Fruit fly (Drosophila melanogaster) whole organism, embryonic: ENCODE results near the gene CG13385.

ENCODE experiments used
- Atf3 ChIP-seq: fragments of 200-800 bp; sonication (Bioruptor generic); optimal IDR thresholded peaks from 3 replicates; lab custom pipeline; 2016; ENCODE audit warnings: missing biosample characterization, missing genetic modification characterization
- CG1024 ChIP-seq: fragments of 200-800 bp; sonication (Bioruptor generic); IDR thresholded peaks from 2 replicates; pipeline ENCODE4 v1.3.6; 2022; ENCODE audit warnings: missing biosample characterization, missing genetic modification characterization
- CG13775 ChIP-seq: fragments of 200-800 bp; sonication (Bioruptor generic); optimal IDR thresholded peaks from 3 replicates; lab custom pipeline; 2017; ENCODE audit warnings: missing biosample characterization, mild to moderate bottlenecking, missing genetic modification characterization
- CG1529 ChIP-seq: fragments of 200-800 bp; sonication (Bioruptor generic); optimal IDR thresholded peaks from 3 replicates; lab custom pipeline; 2018; ENCODE audit warnings: missing biosample characterization, missing genetic modification characterization
- CG18476 ChIP-seq: fragments of 200-800 bp; sonication (Bioruptor generic); optimal IDR thresholded peaks from 2 replicates; lab custom pipeline; 2016; ENCODE audit warnings: missing biosample characterization, mild to moderate bottlenecking, missing genetic modification characterization
- CG2712 ChIP-seq: fragments of 200-800 bp; optimal IDR thresholded peaks from 3 replicates; lab custom pipeline; 2019; ENCODE audit warnings: missing biosample characterization, mild to moderate bottlenecking, missing genetic modification characterization, moderate library complexity
- CG32772 ChIP-seq: fragments of 200-800 bp; sonication (Bioruptor generic); IDR thresholded peaks from 2 replicates; pipeline ENCODE4 v1.3.6; 2022; ENCODE audit warnings: missing biosample characterization, missing genetic modification characterization
- CG3281 ChIP-seq: fragments of 200-800 bp; sonication (Bioruptor generic); optimal IDR thresholded peaks from 3 replicates; lab custom pipeline; 2017; ENCODE audit warnings: missing biosample characterization, mild to moderate bottlenecking, missing genetic modification characterization
- CG33557 ChIP-seq: fragments of 200-800 bp; sonication (Bioruptor generic); optimal IDR thresholded peaks from 2 replicates; lab custom pipeline; 2019; ENCODE audit warnings: missing biosample characterization, mild to moderate bottlenecking, missing genetic modification characterization, moderate library complexity
- CG34224 ChIP-seq: fragments of 200-800 bp; sonication (Bioruptor generic); IDR thresholded peaks from 3 replicates; pipeline ENCODE4 v1.3.6; 2022; ENCODE audit warnings: missing biosample characterization, missing genetic modification characterization; ENCODE audit not compliant: partially characterized antibody
- CG34376 ChIP-seq: fragments of 200-800 bp; sonication (Bioruptor generic); optimal IDR thresholded peaks from 2 replicates; lab custom pipeline; 2018; ENCODE audit warnings: missing biosample characterization, mild to moderate bottlenecking, missing genetic modification characterization
- CG3847 ChIP-seq: fragments of 200-800 bp; sonication (Bioruptor generic); IDR thresholded peaks from 2 replicates; pipeline ENCODE4 v1.3.6; 2022; ENCODE audit warnings: missing biosample characterization, missing genetic modification characterization
- CG7928 ChIP-seq: fragments of 200-800 bp; sonication (Bioruptor generic); optimal IDR thresholded peaks from 2 replicates; lab custom pipeline; 2017; ENCODE audit warnings: missing biosample characterization, mild to moderate bottlenecking, missing genetic modification characterization
- CG8388 ChIP-seq: fragments of 200-800 bp; sonication (Bioruptor generic); optimal IDR thresholded peaks from 2 replicates; lab custom pipeline; 2019; ENCODE audit warnings: missing biosample characterization, mild to moderate bottlenecking, missing genetic modification characterization, moderate library complexity
- CG9215 ChIP-seq: fragments of 200-800 bp; sonication (Bioruptor generic); IDR thresholded peaks from 2 replicates; pipeline ENCODE4 v1.3.6; 2022; ENCODE audit warnings: missing biosample characterization, missing genetic modification characterization
- CG9817 ChIP-seq: fragments of 200-800 bp; sonication (Bioruptor generic); optimal IDR thresholded peaks from 2 replicates; lab custom pipeline; 2018; ENCODE audit warnings: missing biosample characterization, mild to moderate bottlenecking, missing genetic modification characterization, moderate library complexity
- CG9876 ChIP-seq: fragments of 200-800 bp; sonication (Bioruptor generic); optimal IDR thresholded peaks from 2 replicates; lab custom pipeline; 2016; ENCODE audit warnings: missing biosample characterization, missing genetic modification characterization
- D19A ChIP-seq: fragments of 200-800 bp; optimal IDR thresholded peaks from 3 replicates; lab custom pipeline; 2019; ENCODE audit warnings: missing biosample characterization, mild to moderate bottlenecking, missing genetic modification characterization, moderate library complexity
- Dbx ChIP-seq: fragments of 200-800 bp; sonication (Bioruptor generic); IDR thresholded peaks from 3 replicates; pipeline ENCODE4 v1.3.6; 2022; ENCODE audit warnings: missing biosample characterization, missing genetic modification characterization
- Dll ChIP-seq: fragments of 200-800 bp; sonication (Bioruptor generic); IDR thresholded peaks from 4 replicates; pipeline ENCODE4 v1.3.6; 2022; ENCODE audit warnings: missing biosample characterization, missing genetic modification characterization; ENCODE audit not compliant: partially characterized antibody
- E2f2 ChIP-seq: fragments of 200-800 bp; sonication (Bioruptor generic); IDR thresholded peaks from 2 replicates; pipeline ENCODE4 v1.3.6; 2022; ENCODE audit warnings: missing biosample characterization, missing genetic modification characterization
- HLH54F ChIP-seq: fragments of 200-800 bp; sonication (Bioruptor generic); optimal IDR thresholded peaks from 3 replicates; lab custom pipeline; 2016; ENCODE audit warnings: missing biosample characterization, missing genetic modification characterization
- Kr ChIP-seq: fragments of 200-800 bp; sonication (Bioruptor generic); optimal IDR thresholded peaks from 2 replicates; lab custom pipeline; 2017; ENCODE audit warnings: missing biosample characterization, mild to moderate bottlenecking, missing genetic modification characterization
- Mad ChIP-seq: fragments of 200-800 bp; sonication (Bioruptor generic); optimal IDR thresholded peaks from 2 replicates; lab custom pipeline; 2016; ENCODE audit warnings: missing biosample characterization, missing genetic modification characterization
- Meics ChIP-seq: fragments of 200-800 bp; sonication (Bioruptor generic); optimal IDR thresholded peaks from 2 replicates; lab custom pipeline; 2017; ENCODE audit warnings: missing biosample characterization, mild to moderate bottlenecking, missing genetic modification characterization
- NC2β ChIP-seq: fragments of 200-800 bp; sonication (Bioruptor generic); optimal IDR thresholded peaks from 2 replicates; lab custom pipeline; 2016; ENCODE audit warnings: missing biosample characterization, missing genetic modification characterization
- Neu2 ChIP-seq: fragments of 200-800 bp; sonication (Bioruptor generic); optimal IDR thresholded peaks from 3 replicates; lab custom pipeline; 2016; ENCODE audit warnings: missing biosample characterization, missing genetic modification characterization, borderline replicate concordance
- Sox102F ChIP-seq: fragments of 200-800 bp; sonication (Bioruptor generic); optimal IDR thresholded peaks from 2 replicates; lab custom pipeline; 2018; ENCODE audit warnings: missing biosample characterization, mild to moderate bottlenecking, missing genetic modification characterization, moderate library complexity
- Sry-β ChIP-seq: fragments of 200-800 bp; sonication (Bioruptor generic); optimal IDR thresholded peaks from 2 replicates; lab custom pipeline; 2018; ENCODE audit warnings: missing biosample characterization, mild to moderate bottlenecking, missing genetic modification characterization, moderate library complexity
- TFAM ChIP-seq: fragments of 200-800 bp; sonication (Bioruptor generic); optimal IDR thresholded peaks from 2 replicates; lab custom pipeline; 2017; ENCODE audit warnings: missing biosample characterization, missing genetic modification characterization, inconsistent platforms
- ab ChIP-seq: fragments of 200-800 bp; sonication (Bioruptor generic); optimal IDR thresholded peaks from 2 replicates; lab custom pipeline; 2016; ENCODE audit warnings: missing biosample characterization, missing genetic modification characterization
- cato ChIP-seq: fragments of 200-800 bp; sonication (Bioruptor generic); optimal IDR thresholded peaks from 2 replicates; lab custom pipeline; 2016; ENCODE audit warnings: missing biosample characterization, missing genetic modification characterization, borderline replicate concordance
- cg ChIP-seq: fragments of 200-800 bp; sonication (Bioruptor generic); optimal IDR thresholded peaks from 3 replicates; lab custom pipeline; 2019; ENCODE audit warnings: missing biosample characterization, mild to moderate bottlenecking, missing genetic modification characterization, moderate library complexity
- dmrt11E ChIP-seq: fragments of 200-800 bp; sonication (Bioruptor generic); optimal IDR thresholded peaks from 3 replicates; lab custom pipeline; 2018; ENCODE audit warnings: missing biosample characterization, mild to moderate bottlenecking, missing genetic modification characterization, moderate library complexity
- eyg ChIP-seq: fragments of 200-800 bp; sonication (Bioruptor generic); optimal IDR thresholded peaks from 3 replicates; lab custom pipeline; 2016; ENCODE audit warnings: missing biosample characterization, missing genetic modification characterization
- gce ChIP-seq: fragments of 200-800 bp; sonication (Bioruptor generic); IDR thresholded peaks from 3 replicates; pipeline ENCODE4 v1.3.6; 2022; ENCODE audit warnings: missing biosample characterization, missing genetic modification characterization
- h ChIP-seq: fragments of >200 bp; optimal IDR thresholded peaks from 2 replicates; lab custom pipeline; 2017
- hb ChIP-seq: fragments of 200-800 bp; sonication (Bioruptor generic); IDR thresholded peaks from 3 replicates; pipeline ENCODE4 v1.3.6; 2022; ENCODE audit warnings: missing biosample characterization, missing genetic modification characterization; ENCODE audit not compliant: partially characterized antibody
- insv ChIP-seq, 2 experiments: fragments of 200-800 bp; sonication (Bioruptor generic); optimal IDR thresholded peaks; 3 replicates each; lab custom pipeline; 2016 to 2018; ENCODE audit warnings: missing biosample characterization in 2 of 2, missing genetic modification characterization in 2 of 2
- jigr1 ChIP-seq: fragments of 200-800 bp; sonication (Bioruptor generic); IDR thresholded peaks from 3 replicates; pipeline ENCODE4 v1.3.6; 2022; ENCODE audit warnings: missing biosample characterization, missing genetic modification characterization
- kah ChIP-seq: fragments of 200-800 bp; sonication (Bioruptor generic); optimal IDR thresholded peaks from 2 replicates; lab custom pipeline; 2018; ENCODE audit warnings: missing biosample characterization, mild to moderate bottlenecking, missing genetic modification characterization
- kni ChIP-seq: fragments of 200-800 bp; sonication (Bioruptor generic); optimal IDR thresholded peaks from 3 replicates; lab custom pipeline; 2017; ENCODE audit warnings: mild to moderate bottlenecking, missing biosample characterization, missing genetic modification reagents, missing genetic modification characterization
- lov ChIP-seq, 2 experiments: fragments of 200-800 bp in 1 of 2; fragments of >200 bp in 1 of 2; sonication (Bioruptor generic) in 1 of 2; IDR thresholded peaks in 1 of 2; optimal IDR thresholded peaks in 1 of 2; 2 replicates in 1 of 2; 3 replicates in 1 of 2; pipeline versions ENCODE4 v1.3.6 to Lab custom; 2017 to 2022; ENCODE audit warnings: missing biosample characterization in 1 of 2, missing genetic modification characterization in 1 of 2
- mirr ChIP-seq: fragments of 200-800 bp; sonication (Bioruptor generic); optimal IDR thresholded peaks from 3 replicates; lab custom pipeline; 2018; ENCODE audit warnings: missing biosample characterization, mild to moderate bottlenecking, missing genetic modification characterization
- sd ChIP-seq: fragments of 200-800 bp; sonication (Bioruptor generic); optimal IDR thresholded peaks from 3 replicates; lab custom pipeline; 2018; ENCODE audit warnings: missing biosample characterization, mild to moderate bottlenecking, missing genetic modification characterization, moderate library complexity
- sqz ChIP-seq: fragments of 200-800 bp; sonication (Bioruptor generic); optimal IDR thresholded peaks from 3 replicates; lab custom pipeline; 2018; ENCODE audit warnings: missing biosample characterization, mild to moderate bottlenecking, missing genetic modification characterization
- twi ChIP-seq: fragments of 200-800 bp; optimal IDR thresholded peaks from 2 replicates; lab custom pipeline; 2019; ENCODE audit warnings: missing biosample characterization, mild to moderate bottlenecking, missing genetic modification characterization, moderate library complexity
- z ChIP-seq: fragments of 200-800 bp; sonication (Bioruptor generic); IDR thresholded peaks from 3 replicates; pipeline ENCODE4 v1.3.6; 2022; ENCODE audit warnings: missing biosample characterization, missing genetic modification characterization

Gene CG13385

DNA sequence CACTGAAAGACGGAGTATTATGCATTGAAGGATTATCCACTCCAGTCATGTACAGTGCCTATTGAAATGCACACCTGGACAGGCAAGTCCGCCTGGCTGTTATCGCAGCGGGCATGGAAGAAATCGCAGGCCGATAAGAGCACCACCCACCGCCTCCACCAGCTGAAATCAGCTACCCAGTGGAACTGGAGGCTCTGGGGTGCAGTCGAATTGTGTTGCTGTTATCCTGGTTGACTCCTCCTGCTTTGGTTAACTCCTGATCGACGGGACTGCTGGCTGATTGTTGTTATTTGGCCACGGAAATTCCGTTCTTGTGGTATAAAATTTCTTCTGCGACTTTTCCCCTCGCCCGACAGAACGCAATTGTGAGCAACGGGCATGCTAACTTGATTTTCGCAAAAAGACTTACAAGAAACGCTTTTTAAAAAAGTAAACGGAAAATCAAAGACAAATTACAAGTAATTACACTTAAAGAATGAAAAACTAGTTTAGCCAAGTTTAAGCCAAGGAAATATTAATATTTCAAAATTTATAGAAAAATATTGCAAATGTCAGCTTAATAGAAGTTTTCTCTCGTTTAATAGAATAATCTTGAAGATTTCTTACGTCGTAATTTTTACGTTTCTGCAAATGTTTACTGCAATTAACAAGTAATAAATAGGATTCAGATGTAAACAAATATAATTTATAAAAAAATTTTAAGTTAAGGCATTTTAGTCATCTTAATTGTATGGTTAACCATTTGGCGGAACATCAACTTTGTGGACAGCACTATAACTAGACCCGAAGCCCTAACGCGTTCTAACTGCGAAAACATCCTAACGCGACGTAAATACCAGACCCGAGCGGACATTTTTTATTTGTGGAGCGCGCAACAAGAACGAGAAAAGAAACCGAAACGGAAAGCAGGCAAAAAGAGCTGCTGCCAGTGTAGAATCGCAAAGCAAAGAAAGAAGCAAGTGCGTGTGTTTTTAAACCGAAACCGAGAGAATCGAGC, 18.7 kb downstream of the CG13385 start, which contains the start of the genes CG13398 and Akap200 (continued):
- no peak for TF ChIP-seq CG1529
- no peak for TF ChIP-seq gce (GFP tag; lab: Robert Waterston, UW)
- no peak for TF ChIP-seq kah (GFP tag; lab: Kevin White, UChicago)
- TF ChIP-seq Meics (GFP tag; lab: Kevin White, UChicago): peak; percentile 3
- no peak for TF ChIP-seq z (GFP tag; lab: Robert Waterston, UW)
- peak; percentile 66 for TF ChIP-seq CG3847 (GFP tag; lab: Robert Waterston, UW)
- TF ChIP-seq Sry-β (GFP tag; lab: Kevin White, UChicago): peak; percentile 90
- no peak for TF ChIP-seq jigr1 (GFP tag; lab: Robert Waterston, UW)
- TF ChIP-seq HLH54F (GFP tag; lab: Kevin White, UChicago): no peak
- TF ChIP-seq insv (GFP tag; optimal IDR thresholded peaks at IDR 0.05; lab: Kevin White, UChicago): peak in 1 of 2 experiments; percentile 41
- TF ChIP-seq Sox102F: no peak
- TF ChIP-seq Dll (GFP tag; lab: Robert Waterston, UW): no peak
- TF ChIP-seq CG9817: peak; percentile 33
- no peak for TF ChIP-seq hb (GFP tag; lab: Robert Waterston, UW)
- peak; percentile 41 for TF ChIP-seq D19A (tag; lab: Kevin White, UChicago)
- TF ChIP-seq h (lab: Kevin White, UChicago): no peak
- no peak for TF ChIP-seq CG3281 (GFP tag; lab: Kevin White, UChicago)
- TF ChIP-seq lov (optimal IDR thresholded peaks at IDR 0.05; lab: Kevin White, UChicago): no peak
- no peak for TF ChIP-seq lov (GFP tag; IDR thresholded peaks at IDR 0.05; lab: Robert Waterston, UW)
- TF ChIP-seq E2f2 (GFP tag; lab: Robert Waterston, UW): peak; percentile 45
- no peak for TF ChIP-seq TFAM (GFP tag; lab: Kevin White, UChicago)
- TF ChIP-seq CG32772 (GFP tag; lab: Robert Waterston, UW): no peak
- TF ChIP-seq dmrt11E (tag; lab: Kevin White, UChicago): no peak
- TF ChIP-seq Mad (GFP tag; lab: Kevin White, UChicago): no peak
- no peak for TF ChIP-seq NC2β (GFP tag; lab: Kevin White, UChicago)
- no peak for TF ChIP-seq cato (GFP tag; lab: Kevin White, UChicago)
- no peak for TF ChIP-seq Atf3 (GFP tag; lab: Kevin White, UChicago)
- TF ChIP-seq CG8388 (GFP tag; lab: Kevin White, UChicago): no peak
- no peak for TF ChIP-seq Neu2 (GFP tag; lab: Kevin White, UChicago)
- no peak for TF ChIP-seq mirr (GFP tag; lab: Kevin White, UChicago)
- TF ChIP-seq ab (GFP tag; lab: Kevin White, UChicago): no peak
- no peak for TF ChIP-seq CG1024
- peak; percentile 55 for TF ChIP-seq CG7928 (GFP tag; lab: Kevin White, UChicago)
- TF ChIP-seq CG34376: no peak
- peak; percentile 6 for TF ChIP-seq CG33557 (GFP tag; lab: Kevin White, UChicago)
- peak; percentile 26 for TF ChIP-seq sd (tag; lab: Kevin White, UChicago)
- TF ChIP-seq Dbx (GFP tag; lab: Robert Waterston, UW): no peak
- no peak for TF ChIP-seq cg (GFP tag; lab: Kevin White, UChicago)
- no peak for TF ChIP-seq CG34224 (GFP tag; lab: Robert Waterston, UW)
- no peak for TF ChIP-seq CG9876 (GFP tag; lab: Kevin White, UChicago)
- peak; percentile 59 for TF ChIP-seq CG13775 (GFP tag; lab: Kevin White, UChicago)
- peak; percentile 12 for TF ChIP-seq Kr (GFP tag; lab: Kevin White, UChicago)
- TF ChIP-seq kni: no peak
- no peak for TF ChIP-seq twi
- peak; percentile 56 for TF ChIP-seq CG2712 (tag; lab: Kevin White, UChicago)
- peak; percentile 44 for TF ChIP-seq CG18476 (GFP tag; lab: Kevin White, UChicago)
- TF ChIP-seq sqz: no peak
- no peak for TF ChIP-seq eyg (GFP tag; lab: Kevin White, UChicago)
- TF ChIP-seq CG9215 (GFP tag; lab: Robert Waterston, UW): 0 out of 2 replicates have a peak, but pooled peaks have one; percentile 30
